Fruit fly (Drosophila melanogaster) whole organism, embryonic: ENCODE results near the gene UBL3.

Source experiments
- Awh ChIP-seq: fragments of 200-800 bp; sonication (Bioruptor generic); IDR thresholded peaks from 2 replicates; pipeline ENCODE4, ENCODE4 v1.3.6; 2022; ENCODE audit warnings: missing biosample characterization, missing genetic modification characterization
- B-H1 ChIP-seq: fragments of 200-800 bp; sonication (Bioruptor generic); IDR thresholded peaks from 3 replicates; pipeline ENCODE4 v1.3.6; 2022; ENCODE audit warnings: missing biosample characterization, missing genetic modification characterization
- BtbVII ChIP-seq: fragments of 200-800 bp; sonication (Bioruptor generic); optimal IDR thresholded peaks from 3 replicates; lab custom pipeline; 2017; ENCODE audit warnings: missing biosample characterization, mild to moderate bottlenecking, missing genetic modification characterization
- C15 ChIP-seq: fragments of 200-800 bp; sonication (Bioruptor generic); IDR thresholded peaks from 3 replicates; pipeline ENCODE4 v1.3.6; 2022; ENCODE audit warnings: missing biosample characterization, missing genetic modification characterization
- CG10147 ChIP-seq: fragments of 200-800 bp; sonication (Bioruptor generic); optimal IDR thresholded peaks from 2 replicates; lab custom pipeline; 2019; ENCODE audit warnings: missing biosample characterization, mild to moderate bottlenecking, missing genetic modification characterization, moderate library complexity
- CG10565 ChIP-seq: fragments of 200-800 bp; sonication (Bioruptor generic); optimal IDR thresholded peaks from 3 replicates; lab custom pipeline; 2016; ENCODE audit warnings: missing biosample characterization, mild to moderate bottlenecking, missing genetic modification characterization
- CG10979 ChIP-seq: fragments of 200-800 bp; sonication (Bioruptor generic); optimal IDR thresholded peaks from 2 replicates; lab custom pipeline; 2018; ENCODE audit warnings: missing biosample characterization, mild to moderate bottlenecking, missing genetic modification characterization, moderate library complexity
- CG11723 ChIP-seq: fragments of 200-800 bp; sonication (Bioruptor generic); optimal IDR thresholded peaks from 2 replicates; lab custom pipeline; 2017; ENCODE audit warnings: missing biosample characterization, mild to moderate bottlenecking, missing genetic modification characterization
- CG13123 ChIP-seq: fragments of 200-800 bp; sonication (Bioruptor generic); optimal IDR thresholded peaks from 2 replicates; lab custom pipeline; 2016; ENCODE audit warnings: missing biosample characterization, missing genetic modification characterization
- CG14860 ChIP-seq: fragments of 200-800 bp; sonication (Bioruptor generic); IDR thresholded peaks from 3 replicates; pipeline ENCODE4 v1.3.6; 2022; ENCODE audit warnings: missing biosample characterization, missing genetic modification characterization; ENCODE audit not compliant: partially characterized antibody
- CG14965 ChIP-seq: fragments of 200-800 bp; sonication (Bioruptor generic); optimal IDR thresholded peaks from 2 replicates; lab custom pipeline; 2016; ENCODE audit warnings: missing biosample characterization, missing genetic modification characterization, borderline replicate concordance
- CG2129 ChIP-seq: fragments of 200-800 bp; sonication (Bioruptor generic); IDR thresholded peaks from 2 replicates; pipeline ENCODE4 v1.3.6; 2022; ENCODE audit warnings: missing biosample characterization, missing genetic modification characterization; ENCODE audit not compliant: partially characterized antibody
- CG2875 ChIP-seq: fragments of 200-800 bp; sonication (Bioruptor generic); optimal IDR thresholded peaks from 2 replicates; lab custom pipeline; 2017; ENCODE audit warnings: missing biosample characterization, mild to moderate bottlenecking, missing genetic modification characterization, missing genetic modification reagents
- CG3163 ChIP-seq: fragments of 200-800 bp; sonication (Bioruptor generic); optimal IDR thresholded peaks from 3 replicates; lab custom pipeline; 2016; ENCODE audit warnings: missing biosample characterization, missing genetic modification characterization
- CG6813 ChIP-seq: fragments of 200-800 bp; sonication (Bioruptor generic); optimal IDR thresholded peaks from 2 replicates; lab custom pipeline; 2017; ENCODE audit warnings: missing biosample characterization, missing genetic modification characterization, mild to moderate bottlenecking, moderate library complexity, missing genetic modification reagents
- CG7556 ChIP-seq: fragments of 200-800 bp; sonication (Bioruptor generic); optimal IDR thresholded peaks from 2 replicates; lab custom pipeline; 2017; ENCODE audit warnings: missing biosample characterization, mild to moderate bottlenecking, missing genetic modification characterization
- CG8359 ChIP-seq: fragments of 200-800 bp; sonication (Bioruptor generic); optimal IDR thresholded peaks from 2 replicates; lab custom pipeline; 2017; ENCODE audit warnings: missing biosample characterization, mild to moderate bottlenecking, missing genetic modification characterization, borderline replicate concordance
- CG9817 ChIP-seq: fragments of 200-800 bp; sonication (Bioruptor generic); optimal IDR thresholded peaks from 2 replicates; lab custom pipeline; 2018; ENCODE audit warnings: missing biosample characterization, mild to moderate bottlenecking, missing genetic modification characterization, moderate library complexity
- CG9876 ChIP-seq: fragments of 200-800 bp; sonication (Bioruptor generic); optimal IDR thresholded peaks from 2 replicates; lab custom pipeline; 2016; ENCODE audit warnings: missing biosample characterization, missing genetic modification characterization
- D19A ChIP-seq: fragments of 200-800 bp; optimal IDR thresholded peaks from 3 replicates; lab custom pipeline; 2019; ENCODE audit warnings: missing biosample characterization, mild to moderate bottlenecking, missing genetic modification characterization, moderate library complexity
- Dp ChIP-seq: fragments of 200-800 bp; sonication (Bioruptor generic); optimal IDR thresholded peaks from 2 replicates; lab custom pipeline; 2018; ENCODE audit warnings: missing biosample characterization, mild to moderate bottlenecking, missing genetic modification characterization, moderate library complexity
- Elba2 ChIP-seq: fragments of 200-800 bp; sonication (Bioruptor generic); optimal IDR thresholded peaks from 3 replicates; lab custom pipeline; 2016; ENCODE audit warnings: missing biosample characterization, missing genetic modification characterization
- Hr51 ChIP-seq, 2 experiments: fragments of 200-800 bp; sonication (Bioruptor generic); optimal IDR thresholded peaks; 2 replicates in 1 of 2; 3 replicates in 1 of 2; lab custom pipeline; 2016 to 2018; ENCODE audit warnings: missing biosample characterization in 2 of 2, missing genetic modification characterization in 2 of 2, mild to moderate bottlenecking in 1 of 2, moderate library complexity in 1 of 2
- Neu2 ChIP-seq: fragments of 200-800 bp; sonication (Bioruptor generic); optimal IDR thresholded peaks from 3 replicates; lab custom pipeline; 2016; ENCODE audit warnings: missing biosample characterization, missing genetic modification characterization, borderline replicate concordance
- Nf-YB ChIP-seq: fragments of 200-800 bp; sonication (Bioruptor generic); optimal IDR thresholded peaks from 3 replicates; lab custom pipeline; 2019; ENCODE audit warnings: missing biosample characterization, mild to moderate bottlenecking, missing genetic modification characterization, moderate library complexity
- PHDP ChIP-seq: fragments of 200-800 bp; sonication (Bioruptor generic); optimal IDR thresholded peaks from 3 replicates; lab custom pipeline; 2018; ENCODE audit warnings: missing biosample characterization, mild to moderate bottlenecking, missing genetic modification characterization, moderate library complexity
- Rx ChIP-seq: fragments of 200-800 bp; sonication (Bioruptor generic); IDR thresholded peaks from 2 replicates; pipeline ENCODE4 v1.3.6; 2022; ENCODE audit warnings: missing biosample characterization, missing genetic modification characterization
- Trl ChIP-seq, 3 experiments: fragments of >200 bp in 2 of 3; fragments of 200-800 bp in 1 of 3; sonication (Bioruptor generic) in 1 of 3; optimal IDR thresholded peaks; 2 replicates in 1 of 3; 3 replicates in 2 of 3; lab custom pipeline; 2016 to 2017; ENCODE audit warnings: missing biosample characterization in 1 of 3, missing genetic modification characterization in 1 of 3
- Usf ChIP-seq: fragments of 200-800 bp; sonication (Bioruptor generic); optimal IDR thresholded peaks from 2 replicates; lab custom pipeline; 2017; ENCODE audit warnings: missing genotype, missing biosample characterization, missing genetic modification characterization
- Vsx1 ChIP-seq: fragments of 200-800 bp; sonication (Bioruptor generic); optimal IDR thresholded peaks from 2 replicates; lab custom pipeline; 2017; ENCODE audit warnings: missing biosample characterization, mild to moderate bottlenecking, missing genetic modification characterization, missing genetic modification reagents
- croc ChIP-seq: fragments of 200-800 bp; sonication (Bioruptor generic); conservative IDR thresholded peaks from 3 replicates; pipeline ENCODE4 v1.3.6; 2022; ENCODE audit warnings: missing biosample characterization, missing genetic modification characterization
- en ChIP-seq: fragments of 200-800 bp; sonication (Bioruptor generic); optimal IDR thresholded peaks from 2 replicates; lab custom pipeline; 2016; ENCODE audit warnings: missing biosample characterization, missing genetic modification characterization
- eyg ChIP-seq: fragments of 200-800 bp; sonication (Bioruptor generic); optimal IDR thresholded peaks from 3 replicates; lab custom pipeline; 2016; ENCODE audit warnings: missing biosample characterization, missing genetic modification characterization
- fd102C ChIP-seq: fragments of 200-800 bp; sonication (Bioruptor generic); optimal IDR thresholded peaks from 2 replicates; lab custom pipeline; 2018; ENCODE audit warnings: missing biosample characterization, mild to moderate bottlenecking, missing genetic modification characterization, moderate library complexity
- ken ChIP-seq: fragments of 200-800 bp; sonication (Bioruptor generic); IDR thresholded peaks from 3 replicates; pipeline ENCODE4 v1.3.6; 2022; ENCODE audit warnings: missing biosample characterization, missing genetic modification characterization
- lilli ChIP-seq: fragments of 200-800 bp; sonication (Bioruptor generic); optimal IDR thresholded peaks from 3 replicates; lab custom pipeline; 2016; ENCODE audit warnings: missing biosample characterization, missing genetic modification characterization
- lola ChIP-seq, 3 experiments: fragments of >200 bp in 2 of 3; fragments of 200-800 bp in 1 of 3; sonication (Bioruptor generic) in 1 of 3; optimal IDR thresholded peaks; 2 replicates each; lab custom pipeline; 2017 to 2019; ENCODE audit warnings: missing biosample characterization in 3 of 3, missing genetic modification characterization in 3 of 3, mild to moderate bottlenecking in 1 of 3, moderate library complexity in 1 of 3
- lov ChIP-seq, 2 experiments: fragments of 200-800 bp in 1 of 2; fragments of >200 bp in 1 of 2; sonication (Bioruptor generic) in 1 of 2; IDR thresholded peaks in 1 of 2; optimal IDR thresholded peaks in 1 of 2; 2 replicates in 1 of 2; 3 replicates in 1 of 2; pipeline versions ENCODE4 v1.3.6 to Lab custom; 2017 to 2022; ENCODE audit warnings: missing biosample characterization in 1 of 2, missing genetic modification characterization in 1 of 2
- odd ChIP-seq: fragments of 200-800 bp; sonication (Bioruptor generic); optimal IDR thresholded peaks from 2 replicates; lab custom pipeline; 2017; ENCODE audit warnings: missing biosample characterization, mild to moderate bottlenecking, missing genetic modification characterization
- prd ChIP-seq, 3 experiments: fragments of >200 bp in 2 of 3; fragments of 200-800 bp in 1 of 3; sonication (Bioruptor generic) in 1 of 3; optimal IDR thresholded peaks in 2 of 3; IDR thresholded peaks in 1 of 3; 2 replicates in 2 of 3; 3 replicates in 1 of 3; pipeline versions ENCODE4 v1.3.6 to Lab custom; 2017 to 2022; ENCODE audit warnings: missing biosample characterization in 1 of 3, missing genetic modification characterization in 1 of 3
- pzg ChIP-seq: fragments of 200-800 bp; sonication (Bioruptor generic); optimal IDR thresholded peaks from 3 replicates; lab custom pipeline; 2018; ENCODE audit warnings: missing biosample characterization, mild to moderate bottlenecking, missing genetic modification characterization, moderate library complexity
- trem ChIP-seq: fragments of 200-800 bp; optimal IDR thresholded peaks from 3 replicates; lab custom pipeline; 2019; ENCODE audit warnings: missing biosample characterization, mild to moderate bottlenecking, missing genetic modification characterization, moderate library complexity
- vfl ChIP-seq: fragments of 200-800 bp; sonication (Bioruptor generic); optimal IDR thresholded peaks from 2 replicates; lab custom pipeline; 2016; ENCODE audit warnings: missing biosample characterization, missing genetic modification characterization
- wdn ChIP-seq: fragments of 200-800 bp; sonication (Bioruptor generic); IDR thresholded peaks from 2 replicates; pipeline ENCODE4 v1.3.6; 2022; ENCODE audit warnings: missing biosample characterization, missing genetic modification characterization
- wor ChIP-seq: fragments of 200-800 bp; sonication (Bioruptor generic); IDR thresholded peaks from 2 replicates; pipeline ENCODE4 v1.3.6; 2022; ENCODE audit warnings: missing biosample characterization, missing genetic modification characterization
- zf30C ChIP-seq: fragments of 200-800 bp; sonication (Bioruptor generic); optimal IDR thresholded peaks from 3 replicates; lab custom pipeline; 2018; ENCODE audit warnings: missing biosample characterization, mild to moderate bottlenecking, missing genetic modification characterization

UBL3 gene

DNA sequence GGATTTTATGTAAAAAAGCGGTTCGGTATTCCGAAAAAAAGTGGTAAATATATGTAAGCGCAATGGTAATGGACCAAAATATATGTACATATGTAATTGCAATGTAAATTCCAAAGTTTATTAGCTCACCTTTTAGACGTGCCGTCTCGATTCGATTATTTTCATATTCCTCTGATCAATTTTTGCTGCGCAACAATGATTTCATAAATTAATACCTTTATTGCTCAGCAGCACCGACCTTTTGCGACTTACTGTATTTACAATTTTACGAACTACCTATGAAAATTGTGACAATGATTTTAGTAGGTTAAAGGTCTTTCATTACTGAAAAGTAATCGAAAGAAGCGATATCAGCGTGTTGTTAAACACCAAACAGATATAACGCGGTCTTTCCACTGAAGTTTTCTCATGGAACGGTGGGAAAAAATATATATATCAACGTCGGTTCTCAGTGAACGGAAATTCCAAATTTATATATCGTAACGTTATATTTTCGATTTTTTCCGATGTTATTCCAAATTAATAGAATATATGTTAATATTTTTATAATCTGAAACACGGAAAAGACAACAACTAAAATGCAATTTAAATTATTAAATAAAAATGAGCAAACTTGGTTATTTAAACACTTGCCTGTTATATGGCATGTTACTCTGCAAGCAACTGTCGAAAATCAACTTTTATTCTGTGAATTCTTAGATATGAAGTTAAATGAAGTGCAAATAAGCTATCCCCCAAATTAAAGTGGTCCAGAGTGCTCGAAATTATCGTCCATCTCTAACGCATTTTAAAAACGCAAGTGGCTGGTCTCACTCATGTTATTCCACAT is 37.0 kb upstream of the UBL3 start, which contains the start of the genes MSBP and CG15916 (continued):
- TF ChIP-seq zf30C (GFP tag; lab: Kevin White, UChicago) (no peak), lola (GFP tag; optimal IDR thresholded peaks at IDR 0.05; lab: Kevin White, UChicago) (peak in 2 of 3 experiments; percentile 44 to 85), vfl (GFP tag; lab: Kevin White, UChicago) (no peak), CG2129 (GFP tag; lab: Robert Waterston, UW) (no peak), Vsx1 (no peak), C15 (GFP tag; lab: Robert Waterston, UW) (no peak), Rx (GFP tag; lab: Robert Waterston, UW) (no peak), wdn (GFP tag; lab: Robert Waterston, UW) (no peak), eyg (GFP tag; lab: Kevin White, UChicago) (no peak), Elba2 (GFP tag; lab: Kevin White, UChicago) (peak; percentile 13), CG3163 (GFP tag; lab: Kevin White, UChicago) (no peak), Awh (GFP tag; lab: Robert Waterston, UW) (no peak), ken (GFP tag; lab: Robert Waterston, UW) (no peak), B-H1 (no peak), croc (GFP tag; lab: Robert Waterston, UW) (no peak), Nf-YB (GFP tag; lab: Kevin White, UChicago) (no peak), D19A (tag; lab: Kevin White, UChicago) (peak; percentile 1), prd (optimal IDR thresholded peaks at IDR 0.05; lab: Kevin White, UChicago) (no peak), prd (GFP tag; IDR thresholded peaks at IDR 0.05; lab: Robert Waterston, UW) (no peak), CG9876 (GFP tag; lab: Kevin White, UChicago) (no peak), CG11723 (GFP tag; lab: Kevin White, UChicago) (peak; percentile 61), lov (optimal IDR thresholded peaks at IDR 0.05; lab: Kevin White, UChicago) (no peak), lov (GFP tag; IDR thresholded peaks at IDR 0.05; lab: Robert Waterston, UW) (no peak), CG14965 (GFP tag; lab: Kevin White, UChicago) (no peak), CG2875 (GFP tag; lab: Kevin White, UChicago) (no peak), en (GFP tag; lab: Kevin White, UChicago) (no peak), Usf (GFP tag; lab: Kevin White, UChicago) (peak; percentile 54), CG8359 (GFP tag; lab: Kevin White, UChicago) (no peak), CG10979 (tag; lab: Kevin White, UChicago) (peak; percentile 27), Neu2 (GFP tag; lab: Kevin White, UChicago) (no peak), CG10147 (GFP tag; lab: Kevin White, UChicago) (no peak), pzg (GFP tag; lab: Kevin White, UChicago) (peak; percentile 20), trem (tag; lab: Kevin White, UChicago) (no peak), PHDP (tag; lab: Kevin White, UChicago) (no peak), BtbVII (no peak), lilli (peak; percentile 7), wor (GFP tag; lab: Robert Waterston, UW) (no peak), fd102C (GFP tag; lab: Kevin White, UChicago) (no peak), CG7556 (GFP tag; lab: Kevin White, UChicago) (peak; percentile 2), Trl (optimal IDR thresholded peaks at IDR 0.05; lab: Kevin White, UChicago) (no peak), Trl (GFP tag; optimal IDR thresholded peaks at IDR 0.05; lab: Kevin White, UChicago) (no peak), CG10565 (GFP tag; lab: Kevin White, UChicago) (no peak), CG14860 (GFP tag; lab: Robert Waterston, UW) (0 out of 3 replicates have a peak, but pooled peaks have one; percentile 29), CG6813 (GFP tag; lab: Kevin White, UChicago) (no peak), CG13123 (GFP tag; lab: Kevin White, UChicago) (no peak), Hr51 (GFP tag; optimal IDR thresholded peaks at IDR 0.05; lab: Kevin White, UChicago) (peak in 1 of 2 experiments; percentile 20), odd (GFP tag; lab: Kevin White, UChicago) (no peak), CG9817 (no peak), Dp (no peak)
